Fruit fly (Drosophila melanogaster) whole organism, pupa: ENCODE measurements around the gene Cda5.

Source experiments
- CG10348 ChIP-seq: fragments of 200-800 bp; sonication (Bioruptor generic); IDR thresholded peaks from 2 replicates; pipeline ENCODE4 v1.3.6; 2022; ENCODE audit warnings: missing biosample characterization, missing genetic modification characterization
- CG12605 ChIP-seq: fragments of 200-800 bp; sonication (Bioruptor generic); IDR thresholded peaks from 2 replicates; pipeline ENCODE4 v1.3.6; 2022; ENCODE audit warnings: missing biosample characterization, missing genetic modification characterization
- CG13204 ChIP-seq: fragments of 200-800 bp; sonication (Bioruptor generic); optimal IDR thresholded peaks from 2 replicates; lab custom pipeline; 2018; ENCODE audit warnings: missing biosample characterization, mild to moderate bottlenecking, missing genetic modification characterization, moderate library complexity
- CG14655 ChIP-seq: fragments of 200-800 bp; sonication (Bioruptor generic); optimal IDR thresholded peaks from 3 replicates; lab custom pipeline; 2017; ENCODE audit warnings: mild to moderate bottlenecking, missing biosample characterization, missing genetic modification reagents, missing genetic modification characterization
- CG32121 ChIP-seq: fragments of 200-800 bp; sonication (Bioruptor generic); IDR thresholded peaks from 2 replicates; pipeline ENCODE4 v1.3.6; 2022; ENCODE audit warnings: missing biosample characterization, missing genetic modification characterization
- CG34367 ChIP-seq: fragments of 200-800 bp; sonication (Bioruptor generic); optimal IDR thresholded peaks from 2 replicates; lab custom pipeline; 2018; ENCODE audit warnings: missing biosample characterization, mild to moderate bottlenecking, missing genetic modification characterization
- CG8159 ChIP-seq: fragments of 200-800 bp; sonication (Bioruptor generic); optimal IDR thresholded peaks from 3 replicates; lab custom pipeline; 2018; ENCODE audit warnings: missing biosample characterization, mild to moderate bottlenecking, missing genetic modification characterization, moderate library complexity
- CG9948 ChIP-seq: fragments of 200-800 bp; sonication (Bioruptor generic); optimal IDR thresholded peaks from 2 replicates; lab custom pipeline; 2018; ENCODE audit warnings: missing biosample characterization, mild to moderate bottlenecking, missing genetic modification characterization, moderate library complexity
- D1 ChIP-seq: fragments of 200-800 bp; sonication (Bioruptor generic); optimal IDR thresholded peaks from 2 replicates; lab custom pipeline; 2018; ENCODE audit warnings: missing biosample characterization, mild to moderate bottlenecking, missing genetic modification characterization, moderate library complexity
- EcR ChIP-seq: fragments of 200-800 bp; sonication (Bioruptor generic); optimal IDR thresholded peaks from 3 replicates; lab custom pipeline; 2019; ENCODE audit warnings: missing biosample characterization, missing genetic modification characterization, mild to moderate bottlenecking, moderate library complexity, missing genetic modification reagents
- Ets98B ChIP-seq: fragments of 200-800 bp; sonication (Bioruptor generic); IDR thresholded peaks from 2 replicates; pipeline ENCODE4 v1.3.6; 2022; ENCODE audit warnings: missing biosample characterization, missing genetic modification characterization
- Pif1A ChIP-seq: fragments of 200-800 bp; sonication (Bioruptor generic); optimal IDR thresholded peaks from 3 replicates; lab custom pipeline; 2016; ENCODE audit warnings: missing biosample characterization, missing genetic modification characterization
- Pif1B ChIP-seq: fragments of 200-800 bp; sonication (Bioruptor generic); optimal IDR thresholded peaks from 3 replicates; lab custom pipeline; 2016; ENCODE audit warnings: missing biosample characterization, missing genetic modification characterization
- Snoo ChIP-seq: fragments of 200-800 bp; sonication (Bioruptor generic); optimal IDR thresholded peaks from 3 replicates; lab custom pipeline; 2017; ENCODE audit warnings: missing biosample characterization, mild to moderate bottlenecking, missing genetic modification characterization, inconsistent platforms
- gl ChIP-seq: fragments of 200-800 bp; sonication (Bioruptor generic); optimal IDR thresholded peaks from 2 replicates; lab custom pipeline; 2018; ENCODE audit warnings: missing biosample characterization, mild to moderate bottlenecking, missing genetic modification characterization

Gene Cda5

dm6 chr2L:18438-19105 lies 46.6 kb downstream of the Cda5 start:
- TF ChIP-seq CG32121 (GFP tag; lab: Robert Waterston, UW): 0 out of 2 replicates have a peak, but pooled peaks have one; percentile 26
- TF ChIP-seq, all 21 proteins: peak for 1; not testable (repeated sequence) for 20

DNA sequence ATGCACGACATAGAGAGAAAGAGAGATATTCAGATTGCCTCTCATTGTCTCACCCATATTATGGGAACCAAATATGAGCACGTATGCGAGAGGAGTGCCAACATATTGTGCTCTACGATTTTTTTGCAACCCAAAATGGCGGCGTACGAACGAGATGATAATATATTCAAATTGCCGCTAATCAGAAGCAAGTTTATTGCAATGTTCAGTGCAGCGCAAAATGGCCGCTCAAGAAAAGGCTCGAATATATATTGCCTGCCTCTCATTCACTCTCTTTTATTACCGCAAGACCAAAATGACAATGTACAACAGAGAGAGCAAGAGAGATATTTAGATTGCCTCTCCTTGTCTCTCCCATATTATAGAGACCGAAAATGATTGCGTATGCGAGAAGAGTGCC lies 59.6 kb downstream of the Cda5 start:
- no peak for TF ChIP-seq Snoo (tag; lab: Kevin White, UChicago)
- no peak for TF ChIP-seq D1 (tag; lab: Kevin White, UChicago)
- TF ChIP-seq CG14655 (GFP tag; lab: Kevin White, UChicago): no peak
- TF ChIP-seq CG9948 (tag; lab: Kevin White, UChicago): no peak
- TF ChIP-seq Pif1B: no peak
- no peak for TF ChIP-seq EcR (GFP tag; lab: Kevin White, UChicago)
- TF ChIP-seq Pif1A: no peak
- no peak for TF ChIP-seq CG12605
- no peak for TF ChIP-seq CG34367 (tag; lab: Kevin White, UChicago)
- no peak for TF ChIP-seq CG32121 (GFP tag; lab: Robert Waterston, UW)
- no peak for TF ChIP-seq CG10348 (GFP tag; lab: Robert Waterston, UW)
- no peak for TF ChIP-seq CG8159 (tag; lab: Kevin White, UChicago)
- TF ChIP-seq Ets98B (GFP tag; lab: Robert Waterston, UW): no peak
- TF ChIP-seq gl (tag; lab: Kevin White, UChicago): no peak
- no peak for TF ChIP-seq CG13204 (GFP tag; lab: Kevin White, UChicago)
